Worm (Caenorhabditis elegans) whole organism, L2 larva: Measurements from ENCODE around the gene C14A4.12.

Experiments
- aly-2 ChIP-seq: fragments of 150-350 bp; optimal IDR thresholded peaks from 2 replicates; lab custom pipeline; 2014; ENCODE audit warnings: missing biosample characterization, missing genetic modification characterization
- ama-1 ChIP-seq: fragments of 150-350 bp; optimal IDR thresholded peaks from 2 replicates; lab custom pipeline; 2018; ENCODE audit warnings: inconsistent platforms
- ceh-16 ChIP-seq: fragments of 150-350 bp; optimal IDR thresholded peaks from 2 replicates; lab custom pipeline; 2014; ENCODE audit warnings: missing biosample characterization, missing genetic modification characterization
- egl-27 ChIP-seq: sonication (generic microtip); optimal IDR thresholded peaks from 3 replicates; lab custom pipeline; 2017; ENCODE audit warnings: missing biosample characterization, missing genetic modification reagents, missing genetic modification characterization
- elt-3 ChIP-seq: sonication (generic microtip); optimal IDR thresholded peaks from 2 replicates; lab custom pipeline; 2017; ENCODE audit warnings: missing biosample characterization, missing genetic modification characterization
- lsy-2 ChIP-seq, 2 experiments: fragments of 150-350 bp in 1 of 2; sonication (generic microtip) in 1 of 2; optimal IDR thresholded peaks; 2 replicates each; lab custom pipeline; 2014 to 2017; ENCODE audit warnings: missing biosample characterization in 2 of 2, missing genetic modification characterization in 2 of 2
- nhr-10 ChIP-seq: sonication (generic microtip); optimal IDR thresholded peaks from 2 replicates; lab custom pipeline; 2017; ENCODE audit warnings: missing biosample characterization, missing genetic modification characterization
- nhr-11 ChIP-seq: fragments of 150-350 bp; optimal IDR thresholded peaks from 2 replicates; lab custom pipeline; 2014; ENCODE audit warnings: missing biosample characterization, missing genetic modification characterization
- nhr-12 ChIP-seq: fragments of 150-350 bp; optimal IDR thresholded peaks from 2 replicates; lab custom pipeline; 2014; ENCODE audit warnings: missing biosample characterization, missing genetic modification characterization
- nhr-25 ChIP-seq: fragments of 150-350 bp; sonication (generic microtip); optimal IDR thresholded peaks from 3 replicates; lab custom pipeline; 2014; ENCODE audit warnings: missing biosample characterization, missing genetic modification characterization
- nhr-77 ChIP-seq: fragments of 150-350 bp; optimal IDR thresholded peaks from 2 replicates; lab custom pipeline; 2014; ENCODE audit warnings: missing biosample characterization, missing genetic modification characterization
- unc-55 ChIP-seq: fragments of 150-350 bp; sonication (generic microtip); optimal IDR thresholded peaks from 3 replicates; lab custom pipeline; 2014; ENCODE audit warnings: missing biosample characterization, missing genetic modification reagents, missing genetic modification characterization
- unc-62 ChIP-seq: fragments of 150-350 bp; optimal IDR thresholded peaks from 2 replicates; lab custom pipeline; 2014; ENCODE audit warnings: missing biosample characterization, missing genetic modification reagents, missing genetic modification characterization

ce11 chrII:10653559-10653958 lies 40.7 kb downstream of the C14A4.12 start:
- no peak for TF ChIP-seq unc-62 (GFP tag; lab: Kevin White, UChicago)
- no peak for TF ChIP-seq aly-2 (tag; lab: Kevin White, UChicago)
- no peak for TF ChIP-seq egl-27 (tag; lab: Kevin White, UChicago)
- TF ChIP-seq nhr-25: no peak
- no peak for TF ChIP-seq unc-55 (GFP tag; lab: Kevin White, UChicago)
- TF ChIP-seq lsy-2 (tag; optimal IDR thresholded peaks at IDR 0.05; lab: Kevin White, UChicago): no peak
- no peak for TF ChIP-seq nhr-77
- TF ChIP-seq ama-1 (lab: Kevin White, UChicago): no peak
- no peak for TF ChIP-seq nhr-11
- TF ChIP-seq ceh-16 (tag; lab: Kevin White, UChicago): no peak
- no peak for TF ChIP-seq nhr-10 (tag; lab: Kevin White, UChicago)
- no peak for TF ChIP-seq nhr-12 (tag; lab: Kevin White, UChicago)
- no peak for TF ChIP-seq elt-3 (tag; lab: Kevin White, UChicago)
